Fruit fly (Drosophila melanogaster): ENCODE measurements around the gene CG8745.

CG8745 gene

DNA sequence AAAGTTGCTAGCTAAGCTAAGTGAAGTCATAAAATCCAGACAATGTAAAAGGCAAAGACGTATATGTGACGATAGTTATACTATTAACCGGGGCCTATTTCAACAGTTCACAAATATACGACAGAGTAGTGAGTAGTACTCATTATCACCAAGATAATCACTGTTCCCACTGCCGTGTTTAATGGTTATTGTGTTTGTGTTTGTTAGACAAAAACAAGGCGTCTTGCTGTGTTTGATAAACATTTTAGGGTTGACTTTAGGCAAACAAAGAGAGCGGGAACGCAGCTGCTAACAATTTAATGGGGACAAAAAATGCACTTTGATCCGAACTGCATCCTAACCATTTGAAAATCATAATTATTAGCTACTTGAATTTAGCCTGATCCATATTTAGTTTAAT, 1.2 kb downstream of the CG8745 start (continued):
- TF ChIP-seq kah (GFP tag; optimal IDR thresholded peaks at IDR 0.05) = peak; percentile 62
- TF ChIP-seq Elba2 (GFP tag; optimal IDR thresholded peaks at IDR 0.05) = no peak
- peak; percentile 21 for TF ChIP-seq CG8944 (GFP tag; optimal IDR thresholded peaks at IDR 0.05)
- no peak for TF ChIP-seq corto (GFP tag; optimal IDR thresholded peaks at IDR 0.05)
- no peak for TF ChIP-seq ap (GFP tag; IDR thresholded peaks at IDR 0.05)
- TF ChIP-seq CG31441 (GFP tag; IDR thresholded peaks at IDR 0.05) = peak; percentile 71
- peak; percentile 63 for TF ChIP-seq CG8281 (tag; optimal IDR thresholded peaks at IDR 0.05)
- TF ChIP-seq CG7987 (GFP tag; optimal IDR thresholded peaks at IDR 0.05) = peak; percentile 91
- peak; percentile 72 for TF ChIP-seq CG11504 (tag; optimal IDR thresholded peaks at IDR 0.05)
- TF ChIP-seq zfh2 (GFP tag; optimal IDR thresholded peaks at IDR 0.05) = no peak
- no peak for TF ChIP-seq Opbp (GFP tag; IDR thresholded peaks at IDR 0.05; ENCODE audit: partially characterized antibody)
- TF ChIP-seq CG33557 (GFP tag; optimal IDR thresholded peaks at IDR 0.05) = peak; percentile 86
- no peak for TF ChIP-seq D (optimal IDR thresholded peaks at IDR 0.05)
- TF ChIP-seq D (GFP tag; optimal IDR thresholded peaks at IDR 0.05) = peak; percentile 79
- peak; percentile 19 for TF ChIP-seq CG3838 (GFP tag; optimal IDR thresholded peaks at IDR 0.05)
- peak; percentile 57 for TF ChIP-seq CG10462 (GFP tag; optimal IDR thresholded peaks at IDR 0.05)
- TF ChIP-seq jigr1 (GFP tag; IDR thresholded peaks at IDR 0.05) = no peak
- peak; percentile 56 for TF ChIP-seq CG16863 (GFP tag; optimal IDR thresholded peaks at IDR 0.05)
- peak; percentile 66 for TF ChIP-seq CG11723 (GFP tag; optimal IDR thresholded peaks at IDR 0.05)
- peak; percentile 5 for TF ChIP-seq CG9609 (GFP tag; optimal IDR thresholded peaks at IDR 0.05)
- TF ChIP-seq Trl (optimal IDR thresholded peaks at IDR 0.05) = no peak
- peak; percentile 30 for TF ChIP-seq Trl (GFP tag; optimal IDR thresholded peaks at IDR 0.05)
- no peak for TF ChIP-seq Nf-YA (GFP tag; IDR thresholded peaks at IDR 0.05)
- TF ChIP-seq gro (GFP tag; optimal IDR thresholded peaks at IDR 0.05) = no peak
- TF ChIP-seq Ravus (GFP tag; IDR thresholded peaks at IDR 0.05) = no peak
- no peak for TF ChIP-seq Dip3 (GFP tag; optimal IDR thresholded peaks at IDR 0.05)
- no peak for TF ChIP-seq Abd-B (GFP tag; optimal IDR thresholded peaks at IDR 0.05)
- TF ChIP-seq gt (GFP tag; IDR thresholded peaks at IDR 0.05) = no peak
- peak; percentile 46 for TF ChIP-seq pfk (GFP tag; optimal IDR thresholded peaks at IDR 0.05)
- no peak for TF ChIP-seq ham (GFP tag; IDR thresholded peaks at IDR 0.05)
- TF ChIP-seq unc-4 (GFP tag; IDR thresholded peaks at IDR 0.05; ENCODE audit: partially characterized antibody) = no peak
- TF ChIP-seq CG9797 (GFP tag; optimal IDR thresholded peaks at IDR 0.05) = no peak
- TF ChIP-seq CG10209 (GFP tag; optimal IDR thresholded peaks at IDR 0.05) = peak; percentile 78
- TF ChIP-seq tap (tag; optimal IDR thresholded peaks at IDR 0.05) = peak; percentile 77
- TF ChIP-seq CG7786 (GFP tag; optimal IDR thresholded peaks at IDR 0.05) = no peak
- peak; percentile 41; the same call in 1 of the 2 replicates for TF ChIP-seq CG11696 (GFP tag; IDR thresholded peaks at IDR 0.05)
- peak; percentile 33 for TF ChIP-seq Fer1 (GFP tag; optimal IDR thresholded peaks at IDR 0.05)
- TF ChIP-seq CG15601 (tag; optimal IDR thresholded peaks at IDR 0.05) = peak; percentile 89
- peak; percentile 76 for TF ChIP-seq CoRest (tag; optimal IDR thresholded peaks at IDR 0.05)
- TF ChIP-seq E2f2 (GFP tag; IDR thresholded peaks at IDR 0.05) = no peak
- TF ChIP-seq esg (GFP tag; conservative IDR thresholded peaks at IDR 0.05) = no peak
- peak; percentile 59 for TF ChIP-seq CG7839 (tag; optimal IDR thresholded peaks at IDR 0.05)
- TF ChIP-seq CG11085 (GFP tag; IDR thresholded peaks at IDR 0.05) = no peak
- TF ChIP-seq Xbp1 (GFP tag; optimal IDR thresholded peaks at IDR 0.05) = no peak
- no peak for TF ChIP-seq hb (GFP tag; IDR thresholded peaks at IDR 0.05; ENCODE audit: partially characterized antibody)
- TF ChIP-seq jing (GFP tag; optimal IDR thresholded peaks at IDR 0.05) = peak; percentile 42
- peak; percentile 54 for TF ChIP-seq HmgZ (tag; optimal IDR thresholded peaks at IDR 0.05)
- TF ChIP-seq BEAF-32 (GFP tag; optimal IDR thresholded peaks at IDR 0.05) = no peak
- TF ChIP-seq Vsx1 (GFP tag; optimal IDR thresholded peaks at IDR 0.05) = peak; percentile 86
- TF ChIP-seq CG18011 (GFP tag; optimal IDR thresholded peaks at IDR 0.05) = peak; percentile 19
- TF ChIP-seq lilli (GFP tag; optimal IDR thresholded peaks at IDR 0.05) = peak; percentile 5
- TF ChIP-seq disco-r (GFP tag; optimal IDR thresholded peaks at IDR 0.05) = peak; percentile 28

Data from whole organism, embryonic.